Worm (Caenorhabditis elegans) whole organism, early embryonic: ENCODE results near the gene F13H10.9.

Source experiments
- scrt-1 ChIP-seq: fragments of 200-800 bp; sonication (Bioruptor generic); IDR thresholded peaks from 2 replicates; pipeline ENCODE4 v1.3.6; 2022; ENCODE audit warnings: missing genetic modification characterization, missing compliant biosample characterization
- tra-4 ChIP-seq: sonication (generic microtip); optimal IDR thresholded peaks from 2 replicates; lab custom pipeline; 2017; ENCODE audit warnings: missing genetic modification characterization, missing compliant biosample characterization

ce11 chrIV:11015881-11016280, 14.2 kb downstream of the F13H10.9 start, which contains the start of gene F13H10.3:
- TF ChIP-seq tra-4 (tag; lab: Kevin White, UChicago) (no peak), scrt-1 (GFP tag; lab: Robert Waterston, UW) (no peak)
